Fruit fly (Drosophila melanogaster): ENCODE data around the gene CG9192.

CG9192 gene

dm6 chr3L:1206682-1207421 is 31.3 kb downstream of the CG9192 start, which contains the start of gene LysB:
TSS of gene LysB (plus strand) at chr3L:1207371.
- TF ChIP-seq Pdp1 (GFP tag; optimal IDR thresholded peaks at IDR 0.05) (peak in 1 of 2 experiments; percentile 30), stwl (tag; optimal IDR thresholded peaks at IDR 0.05) (peak; percentile 66), Nf-YB (GFP tag; optimal IDR thresholded peaks at IDR 0.05) (no peak), Jarid2 (GFP tag; optimal IDR thresholded peaks at IDR 0.05) (peak; percentile 4), mirr (GFP tag; optimal IDR thresholded peaks at IDR 0.05) (no peak), CG11504 (tag; optimal IDR thresholded peaks at IDR 0.05) (no peak), NC2β (GFP tag; optimal IDR thresholded peaks at IDR 0.05) (no peak), lola (GFP tag; optimal IDR thresholded peaks at IDR 0.05) (peak in 1 of 3 experiments; percentile 34), D (optimal IDR thresholded peaks at IDR 0.05) (no peak), D (GFP tag; optimal IDR thresholded peaks at IDR 0.05) (no peak), NfI (GFP tag; optimal IDR thresholded peaks at IDR 0.05) (no peak), CG6791 (GFP tag; IDR thresholded peaks at IDR 0.05; ENCODE audit: partially characterized antibody) (0 out of 3 replicates have a peak, but pooled peaks have one; percentile 18), Fer1 (GFP tag; optimal IDR thresholded peaks at IDR 0.05) (no peak), CG9727 (GFP tag; optimal IDR thresholded peaks at IDR 0.05) (no peak), CG7987 (GFP tag; optimal IDR thresholded peaks at IDR 0.05) (peak; percentile 16), Myb (GFP tag; optimal IDR thresholded peaks at IDR 0.05) (peak; percentile 43), Dip3 (GFP tag; optimal IDR thresholded peaks at IDR 0.05) (no peak), CG13624 (GFP tag; optimal IDR thresholded peaks at IDR 0.05) (peak; percentile 7), sr (GFP tag; IDR thresholded peaks at IDR 0.05) (no peak), CG9797 (GFP tag; optimal IDR thresholded peaks at IDR 0.05) (no peak), Opbp (GFP tag; IDR thresholded peaks at IDR 0.05; ENCODE audit: partially characterized antibody) (peak; percentile 29; the same call in 1 of the 3 replicates), bbx (GFP tag; IDR thresholded peaks at IDR 0.05; ENCODE audit: partially characterized antibody) (no peak; the same call in 1 of the 2 replicates), CG32767 (GFP tag; IDR thresholded peaks at IDR 0.05) (no peak), Oli (tag; optimal IDR thresholded peaks at IDR 0.05) (no peak), CG17385 (GFP tag; optimal IDR thresholded peaks at IDR 0.05) (no peak), CG7372 (GFP tag; IDR thresholded peaks at IDR 0.05) (no peak), chm (GFP tag; IDR thresholded peaks at IDR 0.05) (no peak), CG13287 (GFP tag; IDR thresholded peaks at IDR 0.05; ENCODE audit: partially characterized antibody) (0 out of 2 replicates have a peak, but pooled peaks have one; percentile 12), Med (GFP tag) (peak; percentile 82), bigmax (GFP tag; optimal IDR thresholded peaks at IDR 0.05) (no peak), CG6254 (GFP tag; optimal IDR thresholded peaks at IDR 0.05) (no peak), CHES-1-like (GFP tag; optimal IDR thresholded peaks at IDR 0.05) (no peak), CG32532 (GFP tag; IDR thresholded peaks at IDR 0.05) (no peak), dati (GFP tag; IDR thresholded peaks at IDR 0.05) (no peak), scrt (GFP tag; optimal IDR thresholded peaks at IDR 0.05) (no peak), z (GFP tag; IDR thresholded peaks at IDR 0.05) (no peak), sens (GFP tag) (no peak), wor (GFP tag; IDR thresholded peaks at IDR 0.05) (no peak), CG6689 (GFP tag; IDR thresholded peaks at IDR 0.05) (no peak), Sry-δ (GFP tag; optimal IDR thresholded peaks at IDR 0.05) (no peak), Hey (tag; optimal IDR thresholded peaks at IDR 0.05) (no peak), Antp (GFP tag; optimal IDR thresholded peaks at IDR 0.05) (peak; percentile 6), Aef1 (GFP tag; IDR thresholded peaks at IDR 0.05) (no peak), wdn (GFP tag; IDR thresholded peaks at IDR 0.05) (0 out of 2 replicates have a peak, but pooled peaks have one; percentile 39), CG9609 (GFP tag; optimal IDR thresholded peaks at IDR 0.05) (no peak), CG4730 (GFP tag; IDR thresholded peaks at IDR 0.05) (no peak), CG6272 (GFP tag; IDR thresholded peaks at IDR 0.05) (peak; percentile 16; the same call in 1 of the 2 replicates), CG2199 (GFP tag; IDR thresholded peaks at IDR 0.05) (peak; percentile 37; the same call in 1 of the 3 replicates), CG3407 (GFP tag; optimal IDR thresholded peaks at IDR 0.05) (no peak), br (optimal IDR thresholded peaks at IDR 0.05) (no peak)

Data from whole organism, embryonic.